Worm (Caenorhabditis elegans) whole organism, midembryonic: ENCODE measurements around the gene rpt-4.

Experiments
- T22C8.4 ChIP-seq: fragments of 200-800 bp; sonication (Bioruptor generic); IDR thresholded peaks from 2 replicates; pipeline ENCODE4 v1.3.6; 2022; ENCODE audit warnings: missing genetic modification characterization, missing compliant biosample characterization
- cog-1 ChIP-seq: sonication (generic microtip); optimal IDR thresholded peaks from 2 replicates; lab custom pipeline; 2016; ENCODE audit warnings: missing genetic modification characterization, missing compliant biosample characterization
- flt-1 ChIP-seq: fragments of 200-800 bp; sonication (Bioruptor generic); IDR thresholded peaks from 2 replicates; pipeline ENCODE4 v1.3.6; 2022; ENCODE audit warnings: missing genetic modification characterization, missing compliant biosample characterization
- klf-2 ChIP-seq: fragments of 200-800 bp; sonication (Bioruptor generic); conservative IDR thresholded peaks from 2 replicates; pipeline ENCODE4 v1.3.6; 2022; ENCODE audit warnings: missing genetic modification reagents, missing genetic modification characterization, missing compliant biosample characterization
- med-1 ChIP-seq: sonication (generic microtip); optimal IDR thresholded peaks from 2 replicates; lab custom pipeline; 2017; ENCODE audit warnings: missing genetic modification characterization, mild to moderate bottlenecking, missing compliant biosample characterization, antibody characterized with exemption, missing genetic modification reagents; ENCODE audit not compliant: insufficient read depth
- ref-1 ChIP-seq: fragments of 200-800 bp; sonication (Bioruptor generic); conservative IDR thresholded peaks from 2 replicates; pipeline ENCODE4 v1.3.6; 2022; ENCODE audit warnings: missing genetic modification reagents, missing genetic modification characterization, missing compliant biosample characterization
- tab-1 ChIP-seq: fragments of 200-800 bp; sonication (Bioruptor generic); IDR thresholded peaks from 2 replicates; pipeline ENCODE4 v1.3.6; 2022; ENCODE audit warnings: missing genetic modification characterization, missing compliant biosample characterization
- ztf-23 ChIP-seq: fragments of 200-800 bp; sonication (Bioruptor generic); IDR thresholded peaks from 2 replicates; pipeline ENCODE4 v1.3.6; 2022; ENCODE audit warnings: missing genetic modification reagents, missing genetic modification characterization, missing compliant biosample characterization
- ztf-29 ChIP-seq: fragments of 200-800 bp; sonication (Bioruptor generic); IDR thresholded peaks from 2 replicates; pipeline ENCODE4 v1.3.6; 2022; ENCODE audit warnings: missing genetic modification reagents, missing genetic modification characterization, missing compliant biosample characterization

Gene rpt-4

ce11 chrII:19238-19637 lies 26.8 kb downstream of the rpt-4 start, which contains the start of gene gmeb-1:
Gene gmeb-1 (plus strand): TSS chrII:19538.
- TF ChIP-seq ref-1 (GFP tag; lab: Robert Waterston, UW): no peak
- no peak for TF ChIP-seq ztf-29 (GFP tag; lab: Robert Waterston, UW)
- TF ChIP-seq flt-1 (GFP tag; lab: Robert Waterston, UW): no peak
- no peak for TF ChIP-seq ztf-23 (GFP tag; lab: Robert Waterston, UW)
- TF ChIP-seq med-1 (GFP tag; lab: Kevin White, UChicago): no peak
- TF ChIP-seq T22C8.4 (GFP tag; lab: Robert Waterston, UW): no peak

- TF ChIP-seq ztf-29 (GFP tag; lab: Robert Waterston, UW) (no peak), ztf-23 (GFP tag; lab: Robert Waterston, UW) (peak; percentile 53; the same call in 1 of the 2 replicates), T22C8.4 (GFP tag; lab: Robert Waterston, UW) (peak; percentile 32; the same call in 1 of the 2 replicates), cog-1 (tag; lab: Kevin White, UChicago) (peak; percentile 57), klf-2 (GFP tag; lab: Robert Waterston, UW) (no peak), tab-1 (GFP tag; lab: Robert Waterston, UW) (no peak), ref-1 (GFP tag; lab: Robert Waterston, UW) (no peak)
These were observed 27.2 kb downstream of the rpt-4 start for ce11 chrII:18787-19186.

- TF ChIP-seq ref-1 (GFP tag; lab: Robert Waterston, UW) (no peak), tab-1 (GFP tag; lab: Robert Waterston, UW) (no peak), ztf-23 (GFP tag; lab: Robert Waterston, UW) (no peak), med-1 (GFP tag; lab: Kevin White, UChicago) (no peak), T22C8.4 (GFP tag; lab: Robert Waterston, UW) (no peak), ztf-29 (GFP tag; lab: Robert Waterston, UW) (no peak)
These were observed 33.3 kb downstream of the rpt-4 start, which contains the start of gene best-3 for ce11 chrII:12685-13084. Gene best-3 (plus strand): TSS chrII:12985.

ce11 chrII:11783-12182 lies 34.2 kb downstream of the rpt-4 start, which contains the start of gene best-4:
Gene best-4 (minus strand): TSS chrII:11883.
- no peak for TF ChIP-seq cog-1 (tag; lab: Kevin White, UChicago)
- no peak for TF ChIP-seq ref-1 (GFP tag; lab: Robert Waterston, UW)
- TF ChIP-seq ztf-29 (GFP tag; lab: Robert Waterston, UW): no peak
- no peak for TF ChIP-seq T22C8.4 (GFP tag; lab: Robert Waterston, UW)
- TF ChIP-seq ztf-23 (GFP tag; lab: Robert Waterston, UW): no peak
- no peak for TF ChIP-seq tab-1 (GFP tag; lab: Robert Waterston, UW)
- TF ChIP-seq klf-2 (GFP tag; lab: Robert Waterston, UW): no peak
- no peak for TF ChIP-seq med-1 (GFP tag; lab: Kevin White, UChicago)
- TF ChIP-seq flt-1 (GFP tag; lab: Robert Waterston, UW): no peak

- TF ChIP-seq klf-2 (GFP tag; lab: Robert Waterston, UW) (no peak), T22C8.4 (GFP tag; lab: Robert Waterston, UW) (no peak), tab-1 (GFP tag; lab: Robert Waterston, UW) (no peak), flt-1 (GFP tag; lab: Robert Waterston, UW) (no peak), med-1 (GFP tag; lab: Kevin White, UChicago) (no peak), ztf-23 (GFP tag; lab: Robert Waterston, UW) (no peak), cog-1 (tag; lab: Kevin White, UChicago) (no peak), ref-1 (GFP tag; lab: Robert Waterston, UW) (no peak), ztf-29 (GFP tag; lab: Robert Waterston, UW) (no peak)
These were observed 37.8 kb downstream of the rpt-4 start for ce11 chrII:8212-8611.

ce11 chrII:6349-6748 lies 39.7 kb downstream of the rpt-4 start, which contains the start of gene osta-1:
Gene osta-1 (plus strand): TSS chrII:6657.
- TF ChIP-seq T22C8.4 (GFP tag; lab: Robert Waterston, UW) (no peak), ref-1 (GFP tag; lab: Robert Waterston, UW) (no peak), ztf-29 (GFP tag; lab: Robert Waterston, UW) (no peak), cog-1 (tag; lab: Kevin White, UChicago) (no peak), flt-1 (GFP tag; lab: Robert Waterston, UW) (no peak), klf-2 (GFP tag; lab: Robert Waterston, UW) (no peak), med-1 (GFP tag; lab: Kevin White, UChicago) (no peak)

- TF ChIP-seq ztf-23 (GFP tag; lab: Robert Waterston, UW): no peak
- no peak for TF ChIP-seq tab-1 (GFP tag; lab: Robert Waterston, UW)
- TF ChIP-seq ztf-29 (GFP tag; lab: Robert Waterston, UW): no peak
- TF ChIP-seq ref-1 (GFP tag; lab: Robert Waterston, UW): no peak
- TF ChIP-seq cog-1 (tag; lab: Kevin White, UChicago): no peak
- no peak for TF ChIP-seq klf-2 (GFP tag; lab: Robert Waterston, UW)
- no peak for TF ChIP-seq med-1 (GFP tag; lab: Kevin White, UChicago)
- TF ChIP-seq flt-1 (GFP tag; lab: Robert Waterston, UW): no peak
- TF ChIP-seq T22C8.4 (GFP tag; lab: Robert Waterston, UW): no peak
These were observed 41.2 kb downstream of the rpt-4 start for ce11 chrII:4793-5192.

- TF ChIP-seq ztf-23 (GFP tag; lab: Robert Waterston, UW): no peak
- TF ChIP-seq klf-2 (GFP tag; lab: Robert Waterston, UW): no peak
- TF ChIP-seq cog-1 (tag; lab: Kevin White, UChicago): no peak
- no peak for TF ChIP-seq ztf-29 (GFP tag; lab: Robert Waterston, UW)
- TF ChIP-seq T22C8.4 (GFP tag; lab: Robert Waterston, UW): no peak
- TF ChIP-seq tab-1 (GFP tag; lab: Robert Waterston, UW): no peak
- TF ChIP-seq ref-1 (GFP tag; lab: Robert Waterston, UW): no peak
- TF ChIP-seq flt-1 (GFP tag; lab: Robert Waterston, UW): no peak
- no peak for TF ChIP-seq med-1 (GFP tag; lab: Kevin White, UChicago)
These were observed 44.6 kb downstream of the rpt-4 start, which contains the start of gene 2L52.1 for ce11 chrII:1334-1898. Gene 2L52.1 (plus strand): TSS chrII:1848.
